Worm (Caenorhabditis elegans) whole organism, early embryonic: ENCODE results near the gene C08B6.14.

ENCODE experiments used
- ama-1 ChIP-seq: fragments of 150-350 bp; optimal IDR thresholded peaks from 2 replicates; lab custom pipeline; 2014
- sea-1 ChIP-seq: fragments of 200-800 bp; sonication (Bioruptor generic); conservative IDR thresholded peaks from 2 replicates; pipeline ENCODE4 v1.3.6; 2022; ENCODE audit warnings: missing genetic modification characterization, missing compliant biosample characterization
- tbx-11 ChIP-seq: fragments of 200-800 bp; sonication (Bioruptor generic); IDR thresholded peaks from 2 replicates; pipeline ENCODE4 v1.3.6; 2022; ENCODE audit warnings: missing genetic modification characterization, missing compliant biosample characterization

DNA sequence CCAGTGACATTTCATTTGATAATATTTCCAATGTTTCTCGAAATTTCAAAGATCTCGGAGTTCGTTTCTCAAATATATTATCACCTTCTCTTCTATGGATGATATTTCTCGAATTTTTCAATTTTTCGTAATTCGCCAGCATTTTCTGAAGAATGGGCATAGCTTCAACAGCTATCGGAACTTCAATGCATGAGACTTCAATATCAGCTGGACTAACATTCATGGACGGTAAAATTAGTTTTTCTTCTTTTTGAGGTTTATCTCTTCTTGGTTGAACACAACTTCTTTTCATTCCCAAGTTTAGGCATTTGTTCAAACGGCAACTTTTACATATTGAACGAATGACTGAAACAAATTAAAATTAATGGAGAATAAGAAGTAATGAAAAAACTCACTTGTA, 20.9 kb downstream of the C08B6.14 start:
- no peak for TF ChIP-seq sea-1 (GFP tag; lab: Robert Waterston, UW)
- TF ChIP-seq ama-1 (lab: Kevin White, UChicago), result no peak
- no peak for TF ChIP-seq tbx-11 (GFP tag; lab: Robert Waterston, UW)
